Fruit fly (Drosophila melanogaster) whole organism, pupa: ENCODE measurements around the gene cue.

Experiments
- CG10348 ChIP-seq: fragments of 200-800 bp; sonication (Bioruptor generic); IDR thresholded peaks from 2 replicates; pipeline ENCODE4 v1.3.6; 2022; ENCODE audit warnings: missing biosample characterization, missing genetic modification characterization
- CG12605 ChIP-seq: fragments of 200-800 bp; sonication (Bioruptor generic); IDR thresholded peaks from 2 replicates; pipeline ENCODE4 v1.3.6; 2022; ENCODE audit warnings: missing biosample characterization, missing genetic modification characterization
- CG13204 ChIP-seq: fragments of 200-800 bp; sonication (Bioruptor generic); optimal IDR thresholded peaks from 2 replicates; lab custom pipeline; 2018; ENCODE audit warnings: missing biosample characterization, mild to moderate bottlenecking, missing genetic modification characterization, moderate library complexity
- CG14655 ChIP-seq: fragments of 200-800 bp; sonication (Bioruptor generic); optimal IDR thresholded peaks from 3 replicates; lab custom pipeline; 2017; ENCODE audit warnings: mild to moderate bottlenecking, missing biosample characterization, missing genetic modification reagents, missing genetic modification characterization
- CG15710 ChIP-seq: fragments of 200-800 bp; sonication (Bioruptor generic); optimal IDR thresholded peaks from 2 replicates; lab custom pipeline; 2018; ENCODE audit warnings: missing biosample characterization, mild to moderate bottlenecking, missing genetic modification characterization, moderate library complexity
- CG17806 ChIP-seq: fragments of 200-800 bp; sonication (Bioruptor generic); optimal IDR thresholded peaks from 2 replicates; lab custom pipeline; 2018; ENCODE audit warnings: missing biosample characterization, mild to moderate bottlenecking, missing genetic modification characterization, moderate library complexity
- CG32121 ChIP-seq: fragments of 200-800 bp; sonication (Bioruptor generic); IDR thresholded peaks from 2 replicates; pipeline ENCODE4 v1.3.6; 2022; ENCODE audit warnings: missing biosample characterization, missing genetic modification characterization
- CG34367 ChIP-seq: fragments of 200-800 bp; sonication (Bioruptor generic); optimal IDR thresholded peaks from 2 replicates; lab custom pipeline; 2018; ENCODE audit warnings: missing biosample characterization, mild to moderate bottlenecking, missing genetic modification characterization
- CG4496 ChIP-seq: fragments of 200-800 bp; sonication (Bioruptor generic); IDR thresholded peaks from 3 replicates; pipeline ENCODE4 v1.3.6; 2022; ENCODE audit warnings: missing biosample characterization, missing genetic modification characterization
- CG8159 ChIP-seq: fragments of 200-800 bp; sonication (Bioruptor generic); optimal IDR thresholded peaks from 3 replicates; lab custom pipeline; 2018; ENCODE audit warnings: missing biosample characterization, mild to moderate bottlenecking, missing genetic modification characterization, moderate library complexity
- CG8301 ChIP-seq: fragments of 200-800 bp; sonication (Bioruptor generic); optimal IDR thresholded peaks from 2 replicates; lab custom pipeline; 2018; ENCODE audit warnings: missing biosample characterization, mild to moderate bottlenecking, missing genetic modification characterization
- CG9948 ChIP-seq: fragments of 200-800 bp; sonication (Bioruptor generic); optimal IDR thresholded peaks from 2 replicates; lab custom pipeline; 2018; ENCODE audit warnings: missing biosample characterization, mild to moderate bottlenecking, missing genetic modification characterization, moderate library complexity
- D1 ChIP-seq: fragments of 200-800 bp; sonication (Bioruptor generic); optimal IDR thresholded peaks from 2 replicates; lab custom pipeline; 2018; ENCODE audit warnings: missing biosample characterization, mild to moderate bottlenecking, missing genetic modification characterization, moderate library complexity
- EcR ChIP-seq: fragments of 200-800 bp; sonication (Bioruptor generic); optimal IDR thresholded peaks from 3 replicates; lab custom pipeline; 2019; ENCODE audit warnings: missing biosample characterization, missing genetic modification characterization, mild to moderate bottlenecking, moderate library complexity, missing genetic modification reagents
- Ets98B ChIP-seq: fragments of 200-800 bp; sonication (Bioruptor generic); IDR thresholded peaks from 2 replicates; pipeline ENCODE4 v1.3.6; 2022; ENCODE audit warnings: missing biosample characterization, missing genetic modification characterization
- Pif1A ChIP-seq: fragments of 200-800 bp; sonication (Bioruptor generic); optimal IDR thresholded peaks from 3 replicates; lab custom pipeline; 2016; ENCODE audit warnings: missing biosample characterization, missing genetic modification characterization
- Pif1B ChIP-seq: fragments of 200-800 bp; sonication (Bioruptor generic); optimal IDR thresholded peaks from 3 replicates; lab custom pipeline; 2016; ENCODE audit warnings: missing biosample characterization, missing genetic modification characterization
- Snoo ChIP-seq: fragments of 200-800 bp; sonication (Bioruptor generic); optimal IDR thresholded peaks from 3 replicates; lab custom pipeline; 2017; ENCODE audit warnings: missing biosample characterization, mild to moderate bottlenecking, missing genetic modification characterization, inconsistent platforms
- fd96Ca ChIP-seq: fragments of 200-800 bp; sonication (Bioruptor generic); IDR thresholded peaks from 3 replicates; pipeline ENCODE4 v1.3.6; 2022; ENCODE audit warnings: missing biosample characterization, missing genetic modification characterization
- gl ChIP-seq: fragments of 200-800 bp; sonication (Bioruptor generic); optimal IDR thresholded peaks from 2 replicates; lab custom pipeline; 2018; ENCODE audit warnings: missing biosample characterization, mild to moderate bottlenecking, missing genetic modification characterization
- rn ChIP-seq: fragments of 200-800 bp; sonication (Bioruptor generic); IDR thresholded peaks from 2 replicates; pipeline ENCODE4 v1.3.6; 2022; ENCODE audit warnings: missing biosample characterization, missing genetic modification characterization

cue gene

DNA sequence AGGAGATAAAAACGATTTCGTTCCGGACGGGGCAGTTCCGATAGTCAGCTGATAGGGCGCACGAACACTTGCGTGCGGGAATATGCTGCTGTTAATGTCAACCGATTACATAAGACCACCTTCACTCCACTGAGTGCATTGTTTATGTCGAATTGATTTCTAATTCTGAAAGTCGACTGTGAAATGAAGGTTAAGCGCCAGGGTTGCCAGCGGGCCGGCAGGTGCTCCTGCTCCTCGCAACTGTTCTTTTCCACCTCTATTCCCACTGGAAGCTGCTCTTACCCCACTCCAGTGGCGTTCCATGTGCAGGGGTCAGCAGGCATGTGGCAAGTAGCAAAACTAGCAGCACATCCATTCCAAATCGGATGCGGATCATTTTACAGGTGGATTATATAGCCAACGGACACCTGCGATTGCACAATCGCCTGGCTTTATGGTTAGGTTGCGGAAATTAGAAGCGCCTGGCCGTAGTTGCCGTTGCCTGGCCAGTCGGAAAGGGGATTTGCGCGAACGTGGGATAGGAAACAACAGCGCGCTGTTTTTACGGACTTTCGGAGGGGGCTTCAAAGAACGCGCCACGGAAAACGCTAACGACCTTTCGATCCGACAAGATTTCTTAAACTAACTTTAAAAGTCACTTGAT lies at the start of gene cue:
Gene cue, minus strand, starts transcription at position 641 of the 643 bp plus-strand sequence.
- TF ChIP-seq CG13204 (GFP tag; lab: Kevin White, UChicago), result no peak
- no peak for TF ChIP-seq CG9948
- no peak for TF ChIP-seq rn (GFP tag; lab: Robert Waterston, UW)
- TF ChIP-seq, all 21 proteins: peak for 0

DNA sequence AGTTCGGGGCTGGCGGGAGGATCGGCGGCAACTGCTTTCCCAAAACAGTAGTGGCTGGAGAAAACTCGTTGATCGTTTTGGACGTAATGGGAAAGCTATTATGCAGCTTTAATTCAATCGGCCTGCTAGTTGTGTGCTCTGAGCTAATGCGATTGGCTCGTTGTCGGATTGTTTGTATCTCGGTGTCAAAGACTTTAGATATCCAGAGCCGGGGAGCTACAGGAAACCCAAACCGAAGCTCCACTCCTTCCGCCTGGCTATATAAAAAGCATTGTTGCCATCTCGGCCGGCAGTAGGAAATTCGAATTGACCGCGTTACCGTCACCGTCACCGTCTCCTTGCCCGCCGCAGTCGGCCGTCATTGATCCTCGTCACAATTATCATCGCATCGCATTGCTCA lies 48.0 kb upstream of the cue start, which contains the start of gene CG12003:
Gene CG12003, plus strand, starts transcription at position 301 of the 400 bp plus-strand sequence.
- TF ChIP-seq Pif1B (no peak), EcR (GFP tag; lab: Kevin White, UChicago) (no peak), CG10348 (GFP tag; lab: Robert Waterston, UW) (no peak), CG8159 (tag; lab: Kevin White, UChicago) (no peak), CG9948 (no peak), gl (tag; lab: Kevin White, UChicago) (no peak), CG12605 (no peak), CG8301 (no peak), CG17806 (tag; lab: Kevin White, UChicago) (no peak), Pif1A (GFP tag; lab: Kevin White, UChicago) (no peak), CG34367 (no peak), fd96Ca (no peak), CG14655 (GFP tag; lab: Kevin White, UChicago) (no peak)

DNA sequence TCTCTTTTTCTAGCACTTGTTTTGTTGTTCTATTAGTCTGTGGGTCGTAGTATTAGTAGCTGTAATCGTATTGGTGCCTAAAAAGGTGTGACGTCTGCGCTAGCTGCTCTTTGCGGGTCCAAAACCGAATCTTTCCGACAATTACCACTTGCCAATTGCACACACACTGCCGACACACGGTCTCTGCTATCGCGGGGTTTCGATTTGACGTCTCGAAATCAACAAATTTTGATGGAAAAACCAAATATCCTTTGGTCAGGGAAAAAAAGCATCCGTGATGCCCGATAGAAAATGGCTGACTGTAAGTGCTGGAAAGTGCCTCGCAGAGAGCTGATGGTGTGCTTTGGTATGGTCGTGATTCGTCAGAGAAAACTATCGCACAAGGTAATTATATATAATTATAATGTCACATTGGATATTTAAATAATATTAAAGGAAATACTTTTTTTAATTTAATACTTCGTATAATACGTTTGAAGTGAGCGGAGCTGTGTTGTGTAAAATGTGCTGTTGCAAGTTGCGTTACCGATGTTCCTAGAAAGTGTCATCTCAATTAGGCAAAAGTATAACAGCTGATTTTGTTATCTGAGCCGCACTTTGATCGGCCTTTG lies 41.2 kb upstream of the cue start, which contains the start of the genes Pex10 and CG12099:
Gene Pex10, plus strand, starts transcription at position 51 of the 611 bp plus-strand sequence.
Gene CG12099, minus strand, starts transcription at position 307 of the 611 bp plus-strand sequence.
- TF ChIP-seq CG12605 (no peak), CG34367 (peak; percentile 51), Ets98B (GFP tag; lab: Robert Waterston, UW) (peak; percentile 88), CG32121 (peak; percentile 86), CG8301 (peak; percentile 62), CG4496 (GFP tag; lab: Robert Waterston, UW) (peak; percentile 91), Pif1A (GFP tag; lab: Kevin White, UChicago) (no peak), EcR (GFP tag; lab: Kevin White, UChicago) (no peak), CG13204 (GFP tag; lab: Kevin White, UChicago) (no peak), D1 (tag; lab: Kevin White, UChicago) (no peak), rn (GFP tag; lab: Robert Waterston, UW) (peak; percentile 78), gl (tag; lab: Kevin White, UChicago) (no peak), CG9948 (peak; percentile 67), Pif1B (peak; percentile 75), CG17806 (tag; lab: Kevin White, UChicago) (peak; percentile 64), CG10348 (GFP tag; lab: Robert Waterston, UW) (peak; percentile 78), Snoo (tag; lab: Kevin White, UChicago) (peak; percentile 86), CG8159 (tag; lab: Kevin White, UChicago) (peak; percentile 80), CG15710 (tag; lab: Kevin White, UChicago) (peak; percentile 84), CG14655 (GFP tag; lab: Kevin White, UChicago) (no peak), fd96Ca (peak; percentile 93)

DNA sequence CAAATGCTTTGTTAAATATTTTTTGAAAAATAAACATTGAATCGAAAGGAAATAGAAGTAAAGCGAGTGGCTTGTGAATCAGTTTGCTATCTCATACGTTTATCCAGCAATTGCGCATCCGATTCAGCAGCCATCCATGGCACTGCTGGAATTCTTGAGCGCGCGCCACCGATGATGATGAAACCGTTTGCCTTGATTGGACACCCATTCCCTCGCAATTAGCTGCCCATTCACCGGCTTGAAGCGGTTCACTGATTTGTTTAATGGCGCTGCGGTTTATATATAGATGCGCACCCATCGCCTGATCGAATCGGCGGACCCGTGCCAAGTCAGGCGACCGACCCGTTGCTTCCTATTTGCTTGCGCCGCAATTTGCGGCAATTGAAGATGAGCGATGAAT lies 36.1 kb upstream of the cue start, which contains the start of gene Pcyt2:
Gene Pcyt2, plus strand, starts transcription at position 301 of the 400 bp plus-strand sequence.
- TF ChIP-seq CG14655 (GFP tag; lab: Kevin White, UChicago) (no peak), fd96Ca (no peak), Pif1A (GFP tag; lab: Kevin White, UChicago) (no peak), CG10348 (GFP tag; lab: Robert Waterston, UW) (no peak), Snoo (tag; lab: Kevin White, UChicago) (no peak), Pif1B (no peak), CG13204 (GFP tag; lab: Kevin White, UChicago) (no peak), CG17806 (tag; lab: Kevin White, UChicago) (no peak), CG32121 (no peak), EcR (GFP tag; lab: Kevin White, UChicago) (no peak), gl (tag; lab: Kevin White, UChicago) (no peak), CG34367 (no peak), CG8159 (tag; lab: Kevin White, UChicago) (no peak), D1 (tag; lab: Kevin White, UChicago) (no peak), CG12605 (no peak), CG9948 (no peak), CG15710 (tag; lab: Kevin White, UChicago) (no peak), CG8301 (no peak), Ets98B (GFP tag; lab: Robert Waterston, UW) (no peak), rn (GFP tag; lab: Robert Waterston, UW) (no peak)

DNA sequence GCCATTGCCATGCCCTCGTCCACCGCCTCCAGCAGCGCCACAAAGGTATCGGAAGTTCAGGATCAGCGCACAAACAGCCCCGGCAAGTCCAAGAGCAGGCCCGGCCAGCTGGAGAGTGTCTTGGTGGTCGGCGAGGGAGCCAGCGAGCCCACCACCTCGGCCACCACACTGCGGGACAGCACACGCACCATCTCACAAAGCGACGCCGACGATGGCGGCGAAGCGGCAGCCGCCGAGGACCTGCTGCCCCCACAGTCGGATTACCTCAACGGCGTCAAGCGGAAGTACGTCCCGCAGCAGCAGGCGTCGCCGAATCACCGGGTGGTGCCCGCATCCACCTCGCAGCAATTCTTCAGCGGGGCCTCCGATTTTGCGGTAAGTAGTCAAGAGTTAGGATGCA lies 33.8 kb upstream of the cue start:
- TF ChIP-seq CG8159 (tag; lab: Kevin White, UChicago), result no peak
- TF ChIP-seq CG9948, result no peak
- no peak for TF ChIP-seq CG8301
- no peak for TF ChIP-seq CG13204 (GFP tag; lab: Kevin White, UChicago)
- TF ChIP-seq EcR (GFP tag; lab: Kevin White, UChicago), result no peak
- TF ChIP-seq rn (GFP tag; lab: Robert Waterston, UW), result no peak
- TF ChIP-seq CG4496 (GFP tag; lab: Robert Waterston, UW), result no peak
- no peak for TF ChIP-seq CG34367
- no peak for TF ChIP-seq CG32121
- TF ChIP-seq CG14655 (GFP tag; lab: Kevin White, UChicago), result no peak
- no peak for TF ChIP-seq Pif1B
- no peak for TF ChIP-seq CG17806 (tag; lab: Kevin White, UChicago)
- TF ChIP-seq Snoo (tag; lab: Kevin White, UChicago), result no peak
- TF ChIP-seq, all 21 proteins: peak for 0
